Worm (Caenorhabditis elegans) whole organism, young adult: ENCODE results near the gene ZK354.3.

Experiments used
- F22D6.2 ChIP-seq: sonication (generic microtip); optimal IDR thresholded peaks from 2 replicates; lab custom pipeline; 2016; ENCODE audit warnings: mild to moderate bottlenecking, missing genetic modification characterization, missing compliant biosample characterization
- F52B5.7 ChIP-seq: sonication (generic microtip); optimal IDR thresholded peaks from 2 replicates; lab custom pipeline; 2016; ENCODE audit warnings: mild to moderate bottlenecking, missing genetic modification characterization, missing compliant biosample characterization
- Y53G8AR.9 ChIP-seq: fragments of 200-800 bp; sonication (Bioruptor generic); conservative IDR thresholded peaks from 2 replicates; pipeline ENCODE4 v1.3.6; 2022; ENCODE audit warnings: missing genetic modification reagents, missing genetic modification characterization, missing compliant biosample characterization
- attf-3 ChIP-seq: fragments of 200-800 bp; sonication (Bioruptor generic); conservative IDR thresholded peaks from 2 replicates; pipeline ENCODE4 v1.3.6; 2022; ENCODE audit warnings: missing genetic modification reagents, missing genetic modification characterization, missing compliant biosample characterization
- bed-2 ChIP-seq: fragments of 200-800 bp; sonication (Bioruptor generic); IDR thresholded peaks from 2 replicates; pipeline ENCODE4 v1.3.6; 2022; ENCODE audit warnings: missing genetic modification reagents, missing genetic modification characterization, missing compliant biosample characterization
- ceh-58 ChIP-seq: fragments of 200-800 bp; sonication (Bioruptor generic); IDR thresholded peaks from 2 replicates; pipeline ENCODE4 v1.3.6; 2022; ENCODE audit warnings: missing genetic modification characterization, missing compliant biosample characterization
- efl-1 ChIP-seq: fragments of 150-350 bp; optimal IDR thresholded peaks from 2 replicates; lab custom pipeline; 2014; ENCODE audit warnings: missing biosample characterization, missing genetic modification reagents, missing genetic modification characterization
- hsf-1 ChIP-seq: fragments of 200-800 bp; sonication (Bioruptor generic); IDR thresholded peaks from 2 replicates; pipeline ENCODE4 v1.3.6; 2022; ENCODE audit warnings: missing genetic modification reagents, missing genetic modification characterization, missing compliant biosample characterization
- lin-54 ChIP-seq: fragments of 200-800 bp; sonication (Bioruptor generic); optimal IDR thresholded peaks from 2 replicates; lab custom pipeline; 2018; ENCODE audit warnings: mild to moderate bottlenecking, missing genetic modification characterization, missing compliant biosample characterization
- lir-1 ChIP-seq: fragments of 200-800 bp; sonication (Bioruptor generic); conservative IDR thresholded peaks from 2 replicates; pipeline ENCODE4 v1.3.6; 2022; ENCODE audit warnings: missing genetic modification reagents, missing genetic modification characterization, missing compliant biosample characterization
- nhr-120 ChIP-seq: fragments of 200-800 bp; sonication (Bioruptor generic); IDR thresholded peaks from 2 replicates; pipeline ENCODE4 v1.3.6; 2022; ENCODE audit warnings: missing genetic modification characterization, missing compliant biosample characterization
- tbx-9 ChIP-seq: sonication (generic microtip); optimal IDR thresholded peaks from 2 replicates; lab custom pipeline; 2016; ENCODE audit warnings: borderline replicate concordance, missing genetic modification characterization, inconsistent platforms, missing compliant biosample characterization
- unc-62 ChIP-seq: fragments of 150-350 bp; optimal IDR thresholded peaks from 2 replicates; lab custom pipeline; 2014; ENCODE audit warnings: missing biosample characterization, missing genetic modification reagents, missing genetic modification characterization
- ztf-6 ChIP-seq: fragments of 200-800 bp; sonication (Bioruptor generic); IDR thresholded peaks from 2 replicates; pipeline ENCODE4 v1.3.6; 2022; ENCODE audit warnings: missing genetic modification reagents, missing genetic modification characterization, missing compliant biosample characterization

DNA sequence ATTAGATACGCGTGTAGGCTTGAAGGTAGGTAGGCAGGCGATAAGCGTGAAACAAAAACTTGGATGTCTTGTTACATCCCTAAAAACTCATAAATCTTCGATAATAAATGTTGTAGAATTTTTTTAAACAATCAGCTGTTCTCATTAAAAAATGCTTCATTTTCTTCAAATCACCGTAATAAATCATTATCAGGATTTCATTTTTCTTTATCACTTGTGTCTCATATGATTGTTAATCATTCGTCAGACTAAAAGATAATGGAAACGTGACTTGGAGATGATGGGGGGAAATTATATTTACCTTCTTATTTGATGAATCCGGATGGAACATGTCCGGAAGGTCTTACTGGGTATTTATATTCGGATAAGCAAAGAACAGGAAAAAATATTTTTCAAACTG lies 23.6 kb downstream of the ZK354.3 start:
- TF ChIP-seq tbx-9 (no peak), ceh-58 (GFP tag; lab: Robert Waterston, UW) (no peak), nhr-120 (GFP tag; lab: Robert Waterston, UW) (no peak), lin-54 (no peak), lir-1 (GFP tag; lab: Robert Waterston, UW) (no peak), unc-62 (GFP tag; lab: Kevin White, UChicago) (no peak), attf-3 (GFP tag; lab: Robert Waterston, UW) (no peak), bed-2 (GFP tag; lab: Robert Waterston, UW) (no peak), hsf-1 (GFP tag; lab: Robert Waterston, UW) (no peak), F52B5.7 (tag; lab: Kevin White, UChicago) (no peak), Y53G8AR.9 (GFP tag; lab: Robert Waterston, UW) (no peak), F22D6.2 (tag; lab: Kevin White, UChicago) (no peak), ztf-6 (GFP tag; lab: Robert Waterston, UW) (no peak), efl-1 (GFP tag; lab: Kevin White, UChicago) (no peak)
